Fruit fly (Drosophila melanogaster): ENCODE measurements around the gene CG13875.

- TF ChIP-seq psq (optimal IDR thresholded peaks at IDR 0.05) (no peak), usp (GFP tag; optimal IDR thresholded peaks at IDR 0.05) (no peak), EcR (GFP tag; optimal IDR thresholded peaks at IDR 0.05) (no peak), Dll (optimal IDR thresholded peaks at IDR 0.05) (no peak), CG8478 (optimal IDR thresholded peaks at IDR 0.05) (no peak)
Observed at dm6 chr3L:136591-137280, 43.0 kb upstream of the CG13875 start.

Data from whole organism.